Worm (Caenorhabditis elegans) whole organism, L1 larva: ENCODE measurements around the gene nhr-208.

Experiments used
- C16A3.4 ChIP-seq: fragments of 150-350 bp; optimal IDR thresholded peaks from 2 replicates; lab custom pipeline; 2014; ENCODE audit warnings: missing biosample characterization, missing genetic modification characterization
- aha-1 ChIP-seq: fragments of 150-350 bp; optimal IDR thresholded peaks from 2 replicates; lab custom pipeline; 2014; ENCODE audit warnings: missing biosample characterization, missing genetic modification characterization
- alr-1 ChIP-seq: fragments of 200-800 bp; sonication (Bioruptor generic); optimal IDR thresholded peaks from 2 replicates; lab custom pipeline; 2018; ENCODE audit warnings: borderline replicate concordance, mild to moderate bottlenecking, missing genetic modification characterization, missing compliant biosample characterization
- ama-1 ChIP-seq: fragments of 150-350 bp; optimal IDR thresholded peaks from 2 replicates; lab custom pipeline; 2014
- blmp-1 ChIP-seq: fragments of 150-350 bp; optimal IDR thresholded peaks from 2 replicates; lab custom pipeline; 2014; ENCODE audit warnings: missing biosample characterization, missing genetic modification characterization
- ceh-88 ChIP-seq: fragments of 200-800 bp; sonication (Bioruptor generic); IDR thresholded peaks from 2 replicates; pipeline ENCODE4 v1.3.6; 2022; ENCODE audit warnings: missing genetic modification characterization, missing compliant biosample characterization
- dpl-1 ChIP-seq, 3 experiments: fragments of 150-350 bp in 2 of 3; sonication (generic microtip) in 1 of 3; optimal IDR thresholded peaks; 2 replicates each; lab custom pipeline; 2014 to 2017; ENCODE audit warnings: missing biosample characterization in 3 of 3, missing genetic modification characterization in 3 of 3, missing genetic modification reagents in 3 of 3
- efl-3 ChIP-seq: fragments of 200-800 bp; sonication (Bioruptor generic); optimal IDR thresholded peaks from 2 replicates; lab custom pipeline; 2018; ENCODE audit warnings: mild to moderate bottlenecking, missing genetic modification characterization, missing compliant biosample characterization
- elt-2 ChIP-seq: sonication (generic microtip); optimal IDR thresholded peaks from 2 replicates; lab custom pipeline; 2016; ENCODE audit warnings: missing genetic modification characterization, mild to moderate bottlenecking, inconsistent platforms, missing compliant biosample characterization, missing genetic modification reagents
- elt-3 ChIP-seq, 6 experiments: fragments of 150-350 bp in 1 of 6; sonication (generic microtip); optimal IDR thresholded peaks; 2 replicates each; lab custom pipeline; 2017 to 2018; ENCODE audit warnings: missing biosample characterization in 6 of 6, missing genetic modification characterization in 6 of 6, inconsistent platforms in 1 of 6
- fkh-10 ChIP-seq: sonication (generic microtip); optimal IDR thresholded peaks from 2 replicates; lab custom pipeline; 2017; ENCODE audit warnings: missing biosample characterization, missing genetic modification reagents, missing genetic modification characterization
- hlh-4 ChIP-seq: sonication (generic microtip); optimal IDR thresholded peaks from 2 replicates; lab custom pipeline; 2016; ENCODE audit warnings: mild to moderate bottlenecking, missing genetic modification characterization, missing compliant biosample characterization
- isw-1 ChIP-seq: fragments of 200-800 bp; sonication (Bioruptor generic); IDR thresholded peaks from 2 replicates; pipeline ENCODE4 v1.3.6; 2022; ENCODE audit warnings: missing genetic modification characterization, missing compliant biosample characterization
- lin-14 ChIP-seq: fragments of 200-800 bp; sonication (Bioruptor generic); optimal IDR thresholded peaks from 2 replicates; lab custom pipeline; 2018; ENCODE audit warnings: mild to moderate bottlenecking, missing genetic modification characterization, moderate library complexity, missing compliant biosample characterization
- lir-3 ChIP-seq: sonication (generic microtip); optimal IDR thresholded peaks from 2 replicates; lab custom pipeline; 2016; ENCODE audit warnings: mild to moderate bottlenecking, missing genetic modification characterization, moderate library complexity, missing compliant biosample characterization; ENCODE audit not compliant: poor library complexity
- mep-1 ChIP-seq: fragments of 150-350 bp; optimal IDR thresholded peaks from 2 replicates; lab custom pipeline; 2014; ENCODE audit warnings: missing biosample characterization, missing genetic modification characterization
- nhr-11 ChIP-seq: fragments of 150-350 bp; optimal IDR thresholded peaks from 2 replicates; lab custom pipeline; 2014; ENCODE audit warnings: missing biosample characterization, missing genetic modification characterization
- nhr-12 ChIP-seq: sonication (generic microtip); optimal IDR thresholded peaks from 2 replicates; lab custom pipeline; 2017; ENCODE audit warnings: missing biosample characterization, missing genetic modification characterization
- nhr-19 ChIP-seq: fragments of 200-800 bp; sonication (Bioruptor generic); conservative IDR thresholded peaks from 2 replicates; pipeline ENCODE4 v1.3.6; 2022; ENCODE audit warnings: missing genetic modification characterization, missing compliant biosample characterization
- nhr-20 ChIP-seq: sonication (generic microtip); optimal IDR thresholded peaks from 2 replicates; lab custom pipeline; 2016; ENCODE audit warnings: mild to moderate bottlenecking, missing genetic modification characterization, missing compliant biosample characterization
- nhr-28 ChIP-seq: fragments of 150-350 bp; optimal IDR thresholded peaks from 2 replicates; lab custom pipeline; 2014; ENCODE audit warnings: missing biosample characterization, missing genetic modification characterization
- nhr-85 ChIP-seq: sonication (generic microtip); peaks from one replicate; lab custom pipeline; 2016; ENCODE audit warnings: missing genetic modification characterization, inconsistent platforms, missing compliant biosample characterization
- pag-3 ChIP-seq: sonication (generic microtip); optimal IDR thresholded peaks from 2 replicates; lab custom pipeline; 2017; ENCODE audit warnings: missing genetic modification characterization, mild to moderate bottlenecking, missing compliant biosample characterization, antibody characterized with exemption, borderline replicate concordance; ENCODE audit not compliant: insufficient read depth
- rnt-1 ChIP-seq: sonication (generic microtip); optimal IDR thresholded peaks from 2 replicates; lab custom pipeline; 2016; ENCODE audit warnings: mild to moderate bottlenecking, missing genetic modification characterization, moderate library complexity, missing compliant biosample characterization
- skn-1 ChIP-seq: fragments of 150-350 bp; optimal IDR thresholded peaks from 2 replicates; lab custom pipeline; 2014; ENCODE audit warnings: missing biosample characterization, missing genetic modification characterization
- snpc-4 ChIP-seq: fragments of 150-350 bp; optimal IDR thresholded peaks from 2 replicates; lab custom pipeline; 2014; ENCODE audit warnings: missing biosample characterization, missing genetic modification characterization
- snu-23 ChIP-seq: sonication (generic microtip); optimal IDR thresholded peaks from 2 replicates; lab custom pipeline; 2016; ENCODE audit warnings: missing genetic modification characterization, missing compliant biosample characterization
- sox-4 ChIP-seq: sonication (generic microtip); optimal IDR thresholded peaks from 2 replicates; lab custom pipeline; 2016; ENCODE audit warnings: missing genetic modification characterization, missing compliant biosample characterization
- sptf-1 ChIP-seq: fragments of 150-350 bp; optimal IDR thresholded peaks from 2 replicates; lab custom pipeline; 2014; ENCODE audit warnings: missing biosample characterization, missing genetic modification characterization
- sup-37 ChIP-seq: fragments of 200-800 bp; sonication (Bioruptor generic); optimal IDR thresholded peaks from 2 replicates; lab custom pipeline; 2018; ENCODE audit warnings: mild to moderate bottlenecking, missing genetic modification characterization, missing compliant biosample characterization
- swsn-7 ChIP-seq: sonication (generic microtip); optimal IDR thresholded peaks from 2 replicates; lab custom pipeline; 2016; ENCODE audit warnings: missing genetic modification characterization, missing compliant biosample characterization
- unc-62 ChIP-seq: fragments of 150-350 bp; optimal IDR thresholded peaks from 2 replicates; lab custom pipeline; 2014; ENCODE audit warnings: missing biosample characterization, missing genetic modification reagents, missing genetic modification characterization
- vab-15 ChIP-seq: sonication (generic microtip); optimal IDR thresholded peaks from 2 replicates; lab custom pipeline; 2017; ENCODE audit warnings: missing genotype, mild to moderate bottlenecking, missing genetic modification characterization, missing compliant biosample characterization
- xbp-1 ChIP-seq: sonication (generic microtip); optimal IDR thresholded peaks from 2 replicates; lab custom pipeline; 2016; ENCODE audit warnings: missing genetic modification characterization, missing compliant biosample characterization
- zip-4 ChIP-seq: fragments of 200-800 bp; sonication (Bioruptor generic); optimal IDR thresholded peaks from 2 replicates; lab custom pipeline; 2018; ENCODE audit warnings: mild to moderate bottlenecking, missing genetic modification characterization, moderate library complexity, missing compliant biosample characterization
- ztf-11 ChIP-seq, 2 experiments: sonication (generic microtip); optimal IDR thresholded peaks; 2 replicates each; lab custom pipeline; 2016 to 2017; ENCODE audit warnings: missing genetic modification characterization in 2 of 2, missing biosample characterization in 1 of 2, missing compliant biosample characterization in 1 of 2
- ztf-4 ChIP-seq: fragments of 150-350 bp; optimal IDR thresholded peaks from 2 replicates; lab custom pipeline; 2014; ENCODE audit warnings: missing biosample characterization, missing genetic modification characterization

nhr-208 gene

ce11 chrV:12094030-12094429 is at the start of gene nhr-208:
nhr-208 (plus strand) TSS chrV:12094317.
- TF ChIP-seq nhr-11 (tag; lab: Kevin White, UChicago), result no peak
- peak; percentile 16 for TF ChIP-seq blmp-1 (tag; lab: Kevin White, UChicago)
- no peak for TF ChIP-seq sox-4
- TF ChIP-seq nhr-20 (tag; lab: Kevin White, UChicago), result peak; percentile 50
- TF ChIP-seq snu-23 (GFP tag; lab: Kevin White, UChicago), result peak; percentile 2
- no peak for TF ChIP-seq fkh-10 (GFP tag; lab: Kevin White, UChicago)

ce11 chrV:12045132-12045531 is 49.0 kb upstream of the nhr-208 start, which contains the start of gene F10C2.5:
F10C2.5 (plus strand) TSS chrV:12045432.
- no peak for TF ChIP-seq ztf-11 (tag; optimal IDR thresholded peaks at IDR 0.05; lab: Kevin White, UChicago)
- TF ChIP-seq fkh-10 (GFP tag; lab: Kevin White, UChicago), result no peak
- TF ChIP-seq C16A3.4 (tag; lab: Kevin White, UChicago), result no peak
- no peak for TF ChIP-seq mep-1 (tag; lab: Kevin White, UChicago)
- TF ChIP-seq xbp-1, result no peak
- no peak for TF ChIP-seq nhr-28 (tag; lab: Kevin White, UChicago)
- TF ChIP-seq pag-3 (tag; lab: Kevin White, UChicago), result no peak
- TF ChIP-seq ama-1 (lab: Kevin White, UChicago), result no peak

ce11 chrV:12047735-12048134 is 46.4 kb upstream of the nhr-208 start:
- no peak for TF ChIP-seq isw-1 (GFP tag; lab: Robert Waterston, UW)
- TF ChIP-seq snpc-4, result peak; percentile 56

- TF ChIP-seq pag-3 (tag; lab: Kevin White, UChicago), result no peak
- no peak for TF ChIP-seq elt-3 (tag; optimal IDR thresholded peaks at IDR 0.05; lab: Kevin White, UChicago)
- TF ChIP-seq sup-37, result no peak
- TF ChIP-seq alr-1 (tag; lab: Kevin White, UChicago), result no peak
- no peak for TF ChIP-seq dpl-1 (GFP tag; optimal IDR thresholded peaks at IDR 0.05; lab: Kevin White, UChicago)
- TF ChIP-seq zip-4, result no peak
- no peak for TF ChIP-seq snpc-4
- no peak for TF ChIP-seq swsn-7 (tag; lab: Kevin White, UChicago)
- no peak for TF ChIP-seq nhr-85 (tag; lab: Kevin White, UChicago)
- TF ChIP-seq vab-15 (tag; lab: Kevin White, UChicago), result no peak
- TF ChIP-seq C16A3.4 (tag; lab: Kevin White, UChicago), result no peak
- TF ChIP-seq nhr-12, result no peak
- TF ChIP-seq hlh-4, result no peak
- no peak for TF ChIP-seq skn-1 (tag; lab: Kevin White, UChicago)
- TF ChIP-seq lin-14 (GFP tag; lab: Kevin White, UChicago), result no peak
- no peak for TF ChIP-seq efl-3 (GFP tag; lab: Kevin White, UChicago)
- no peak for TF ChIP-seq lir-3 (tag; lab: Kevin White, UChicago)
- TF ChIP-seq aha-1, result no peak
- no peak for TF ChIP-seq sptf-1 (tag; lab: Kevin White, UChicago)
- no peak for TF ChIP-seq nhr-11 (tag; lab: Kevin White, UChicago)
Observed at ce11 chrV:12048445-12048844, 45.7 kb upstream of the nhr-208 start, which contains the start of gene dars-2. dars-2 (plus strand) TSS chrV:12048745.

- TF ChIP-seq ceh-88 (GFP tag; lab: Robert Waterston, UW) (no peak), vab-15 (tag; lab: Kevin White, UChicago) (no peak), elt-2 (tag; lab: Kevin White, UChicago) (no peak), rnt-1 (tag; lab: Kevin White, UChicago) (no peak), snpc-4 (no peak), dpl-1 (GFP tag; optimal IDR thresholded peaks at IDR 0.05; lab: Kevin White, UChicago) (no peak), sox-4 (no peak), nhr-19 (GFP tag; lab: Robert Waterston, UW) (no peak), unc-62 (GFP tag; lab: Kevin White, UChicago) (no peak), swsn-7 (tag; lab: Kevin White, UChicago) (no peak), sup-37 (no peak), hlh-4 (no peak), ztf-4 (tag; lab: Kevin White, UChicago) (no peak), elt-3 (tag; optimal IDR thresholded peaks at IDR 0.05; lab: Kevin White, UChicago) (no peak), nhr-11 (tag; lab: Kevin White, UChicago) (no peak)
Observed at ce11 chrV:12053598-12053997, 40.5 kb upstream of the nhr-208 start, which contains the start of gene F10C2.7. F10C2.7 (plus strand) TSS chrV:12053898.
